Worm (Caenorhabditis elegans) whole organism, L1 larva: Measurements from ENCODE around the gene T06E6.10.
A peak's percentile ranks its signal among the peaks of the same experiment; 100 is the strongest.

Experiments
- F16B12.6 ChIP-seq: fragments of 150-350 bp; optimal IDR thresholded peaks from 2 replicates; lab custom pipeline; 2014; ENCODE audit warnings: missing biosample characterization, missing genetic modification characterization
- aly-2 ChIP-seq: fragments of 150-350 bp; optimal IDR thresholded peaks from 2 replicates; lab custom pipeline; 2014; ENCODE audit warnings: missing biosample characterization, missing genetic modification characterization
- ama-1 ChIP-seq: fragments of 150-350 bp; optimal IDR thresholded peaks from 2 replicates; lab custom pipeline; 2014
- blmp-1 ChIP-seq: fragments of 150-350 bp; optimal IDR thresholded peaks from 2 replicates; lab custom pipeline; 2014; ENCODE audit warnings: missing biosample characterization, missing genetic modification characterization
- ceh-82 ChIP-seq, 3 experiments: fragments of 150-350 bp in 1 of 3; sonication (generic microtip) in 2 of 3; optimal IDR thresholded peaks; 2 replicates each; lab custom pipeline; 2014 to 2017; ENCODE audit warnings: missing biosample characterization in 3 of 3, missing genetic modification characterization in 3 of 3
- dpl-1 ChIP-seq, 3 experiments: fragments of 150-350 bp in 2 of 3; sonication (generic microtip) in 1 of 3; optimal IDR thresholded peaks; 2 replicates each; lab custom pipeline; 2014 to 2017; ENCODE audit warnings: missing biosample characterization in 3 of 3, missing genetic modification characterization in 3 of 3, missing genetic modification reagents in 3 of 3
- dsc-1 ChIP-seq: sonication (generic microtip); optimal IDR thresholded peaks from 2 replicates; lab custom pipeline; 2016; ENCODE audit warnings: mild to moderate bottlenecking, missing genetic modification characterization, missing compliant biosample characterization
- efl-1 ChIP-seq, 4 experiments: fragments of 150-350 bp; optimal IDR thresholded peaks in 3 of 4; peaks in 1 of 4; 1 replicate in 1 of 4; 2 replicates in 3 of 4; lab custom pipeline; 2014; ENCODE audit warnings: missing biosample characterization in 2 of 4, missing genetic modification characterization in 2 of 4, missing genetic modification reagents in 2 of 4
- efl-3 ChIP-seq: fragments of 200-800 bp; sonication (Bioruptor generic); optimal IDR thresholded peaks from 2 replicates; lab custom pipeline; 2018; ENCODE audit warnings: mild to moderate bottlenecking, missing genetic modification characterization, missing compliant biosample characterization
- elt-3 ChIP-seq, 6 experiments: fragments of 150-350 bp in 1 of 6; sonication (generic microtip); optimal IDR thresholded peaks; 2 replicates each; lab custom pipeline; 2017 to 2018; ENCODE audit warnings: missing biosample characterization in 6 of 6, missing genetic modification characterization in 6 of 6, inconsistent platforms in 1 of 6
- fkh-8 ChIP-seq: sonication (generic microtip); optimal IDR thresholded peaks from 2 replicates; lab custom pipeline; 2016; ENCODE audit warnings: mild to moderate bottlenecking, missing genetic modification characterization, missing compliant biosample characterization
- irx-1 ChIP-seq: sonication (generic microtip); optimal IDR thresholded peaks from 2 replicates; lab custom pipeline; 2016; ENCODE audit warnings: missing genetic modification characterization, missing compliant biosample characterization
- lin-13 ChIP-seq: fragments of 150-350 bp; optimal IDR thresholded peaks from 2 replicates; lab custom pipeline; 2014; ENCODE audit warnings: missing biosample characterization, missing genetic modification reagents, missing genetic modification characterization
- lin-35 ChIP-seq, 2 experiments: fragments of 150-350 bp; optimal IDR thresholded peaks; 2 replicates each; lab custom pipeline; 2014; ENCODE audit warnings: missing biosample characterization in 2 of 2, missing genetic modification characterization in 2 of 2, missing genetic modification reagents in 2 of 2
- lin-39 ChIP-seq: fragments of 150-350 bp; optimal IDR thresholded peaks from 2 replicates; lab custom pipeline; 2014; ENCODE audit warnings: missing biosample characterization, missing genetic modification reagents, missing genetic modification characterization
- lsy-2 ChIP-seq, 2 experiments: fragments of 150-350 bp; optimal IDR thresholded peaks; 2 replicates each; lab custom pipeline; 2014; ENCODE audit warnings: missing biosample characterization in 2 of 2, missing genetic modification characterization in 2 of 2
- nhr-11 ChIP-seq: fragments of 150-350 bp; optimal IDR thresholded peaks from 2 replicates; lab custom pipeline; 2014; ENCODE audit warnings: missing biosample characterization, missing genetic modification characterization
- nhr-12 ChIP-seq: sonication (generic microtip); optimal IDR thresholded peaks from 2 replicates; lab custom pipeline; 2017; ENCODE audit warnings: missing biosample characterization, missing genetic modification characterization
- nhr-76 ChIP-seq: sonication (generic microtip); optimal IDR thresholded peaks from 2 replicates; lab custom pipeline; 2017; ENCODE audit warnings: missing biosample characterization, missing genetic modification characterization
- nhr-77 ChIP-seq: fragments of 150-350 bp; optimal IDR thresholded peaks from 2 replicates; lab custom pipeline; 2014; ENCODE audit warnings: missing biosample characterization, missing genetic modification characterization
- nhr-90 ChIP-seq: sonication (generic microtip); optimal IDR thresholded peaks from 2 replicates; lab custom pipeline; 2016; ENCODE audit warnings: mild to moderate bottlenecking, missing genetic modification characterization, missing compliant biosample characterization; ENCODE audit not compliant: poor library complexity
- pax-3 ChIP-seq: fragments of 200-800 bp; sonication (Bioruptor generic); optimal IDR thresholded peaks from 2 replicates; lab custom pipeline; 2018; ENCODE audit warnings: mild to moderate bottlenecking, missing genetic modification characterization, moderate library complexity, missing compliant biosample characterization
- skn-1 ChIP-seq: fragments of 150-350 bp; optimal IDR thresholded peaks from 2 replicates; lab custom pipeline; 2014; ENCODE audit warnings: missing biosample characterization, missing genetic modification characterization
- snu-23 ChIP-seq: sonication (generic microtip); optimal IDR thresholded peaks from 2 replicates; lab custom pipeline; 2016; ENCODE audit warnings: missing genetic modification characterization, missing compliant biosample characterization
- sup-37 ChIP-seq: fragments of 200-800 bp; sonication (Bioruptor generic); optimal IDR thresholded peaks from 2 replicates; lab custom pipeline; 2018; ENCODE audit warnings: mild to moderate bottlenecking, missing genetic modification characterization, missing compliant biosample characterization
- swsn-7 ChIP-seq: sonication (generic microtip); optimal IDR thresholded peaks from 2 replicates; lab custom pipeline; 2016; ENCODE audit warnings: missing genetic modification characterization, missing compliant biosample characterization
- tbx-2 ChIP-seq: sonication (generic microtip); optimal IDR thresholded peaks from 2 replicates; lab custom pipeline; 2016; ENCODE audit warnings: missing genetic modification characterization, missing compliant biosample characterization
- unc-86 ChIP-seq: sonication (generic microtip); optimal IDR thresholded peaks from 2 replicates; lab custom pipeline; 2016; ENCODE audit warnings: missing genetic modification characterization, missing compliant biosample characterization
- xbp-1 ChIP-seq: sonication (generic microtip); optimal IDR thresholded peaks from 2 replicates; lab custom pipeline; 2016; ENCODE audit warnings: missing genetic modification characterization, missing compliant biosample characterization

Gene T06E6.10

ce11 chrV:15392064-15392463 lies 25.9 kb upstream of the T06E6.10 start (continued):
- TF ChIP-seq tbx-2 (tag; lab: Kevin White, UChicago) = no peak
- no peak for TF ChIP-seq nhr-76 (tag; lab: Kevin White, UChicago)

- TF ChIP-seq dpl-1 (GFP tag; optimal IDR thresholded peaks at IDR 0.05; lab: Kevin White, UChicago) (peak; percentile 66 to 86 (median 77)), lsy-2 (tag; optimal IDR thresholded peaks at IDR 0.05; lab: Kevin White, UChicago) (peak in 1 of 2 experiments; percentile 7), lin-35 (GFP tag; optimal IDR thresholded peaks at IDR 0.05; lab: Kevin White, UChicago) (peak; percentile 68 to 90), lin-39 (tag; lab: Kevin White, UChicago) (no peak), irx-1 (no peak), efl-1 (optimal IDR thresholded peaks at IDR 0.05; lab: Kevin White, UChicago) (peak; percentile 39 to 78), efl-1 (GFP tag; optimal IDR thresholded peaks at IDR 0.05 in 1 of 2; lab: Kevin White, UChicago) (peak; percentile 86 to 98)
Observed at ce11 chrV:15394906-15395305, 23.0 kb upstream of the T06E6.10 start, which contains the start of gene T06E6.1. T06E6.1 (minus strand) TSS chrV:15394961.

ce11 chrV:15395347-15395746 lies 22.6 kb upstream of the T06E6.10 start, which contains the start of gene cyb-3:
cyb-3 (plus strand) TSS chrV:15395696.
- TF ChIP-seq lin-35 (GFP tag; optimal IDR thresholded peaks at IDR 0.05; lab: Kevin White, UChicago) (peak in 1 of 2 experiments; percentile 7), fkh-8 (tag; lab: Kevin White, UChicago) (no peak), efl-1 (optimal IDR thresholded peaks at IDR 0.05; lab: Kevin White, UChicago) (no peak), efl-1 (GFP tag; optimal IDR thresholded peaks at IDR 0.05 in 1 of 2; lab: Kevin White, UChicago) (peak in 1 of 2 experiments; percentile 95)

ce11 chrV:15397139-15397538 lies 20.8 kb upstream of the T06E6.10 start:
- TF ChIP-seq blmp-1 (tag; lab: Kevin White, UChicago) = no peak
- no peak for TF ChIP-seq xbp-1 (tag; lab: Kevin White, UChicago)
- TF ChIP-seq ama-1 = no peak
- TF ChIP-seq ceh-82 (tag; optimal IDR thresholded peaks at IDR 0.05; lab: Kevin White, UChicago) = no peak
- TF ChIP-seq nhr-76 (tag; lab: Kevin White, UChicago) = no peak
- TF ChIP-seq sup-37 (GFP tag; lab: Kevin White, UChicago) = no peak
- TF ChIP-seq snu-23 (GFP tag; lab: Kevin White, UChicago) = no peak
- TF ChIP-seq dsc-1 (tag; lab: Kevin White, UChicago) = no peak
- no peak for TF ChIP-seq lin-13 (GFP tag; lab: Kevin White, UChicago)
- TF ChIP-seq nhr-90 (tag; lab: Kevin White, UChicago) = no peak
- TF ChIP-seq F16B12.6 = no peak
- TF ChIP-seq efl-3 (GFP tag; lab: Kevin White, UChicago) = no peak
- no peak for TF ChIP-seq lsy-2 (tag; optimal IDR thresholded peaks at IDR 0.05; lab: Kevin White, UChicago)

- no peak for TF ChIP-seq elt-3 (tag; optimal IDR thresholded peaks at IDR 0.05; lab: Kevin White, UChicago)
- TF ChIP-seq aly-2 (tag; lab: Kevin White, UChicago) = no peak
- no peak for TF ChIP-seq nhr-77 (tag; lab: Kevin White, UChicago)
- TF ChIP-seq unc-86 (tag; lab: Kevin White, UChicago) = no peak
- no peak for TF ChIP-seq nhr-90 (tag; lab: Kevin White, UChicago)
- TF ChIP-seq nhr-76 (tag; lab: Kevin White, UChicago) = no peak
- TF ChIP-seq lin-35 (GFP tag; optimal IDR thresholded peaks at IDR 0.05; lab: Kevin White, UChicago) = no peak
- TF ChIP-seq nhr-12 (tag; lab: Kevin White, UChicago) = no peak
- TF ChIP-seq nhr-11 = no peak
- no peak for TF ChIP-seq dsc-1 (tag; lab: Kevin White, UChicago)
- no peak for TF ChIP-seq lsy-2 (tag; optimal IDR thresholded peaks at IDR 0.05; lab: Kevin White, UChicago)
- TF ChIP-seq swsn-7 (tag; lab: Kevin White, UChicago) = no peak
- no peak for TF ChIP-seq pax-3 (tag; lab: Kevin White, UChicago)
- no peak for TF ChIP-seq dpl-1 (GFP tag; optimal IDR thresholded peaks at IDR 0.05; lab: Kevin White, UChicago)
- no peak for TF ChIP-seq skn-1 (tag; lab: Kevin White, UChicago)
- TF ChIP-seq fkh-8 (tag; lab: Kevin White, UChicago) = no peak
- TF ChIP-seq, all 84 proteins: peak for 0
Observed at ce11 chrV:15398728-15399127, 19.2 kb upstream of the T06E6.10 start, which contains the start of gene fbxa-199. fbxa-199 (minus strand) TSS chrV:15398828.
